Worm (Caenorhabditis elegans) whole organism, midembryonic: ENCODE results near the gene cids-1.

Experiments used
- T22C8.4 ChIP-seq: fragments of 200-800 bp; sonication (Bioruptor generic); IDR thresholded peaks from 2 replicates; pipeline ENCODE4 v1.3.6; 2022; ENCODE audit warnings: missing genetic modification characterization, missing compliant biosample characterization
- cog-1 ChIP-seq: sonication (generic microtip); optimal IDR thresholded peaks from 2 replicates; lab custom pipeline; 2016; ENCODE audit warnings: missing genetic modification characterization, missing compliant biosample characterization
- flt-1 ChIP-seq: fragments of 200-800 bp; sonication (Bioruptor generic); IDR thresholded peaks from 2 replicates; pipeline ENCODE4 v1.3.6; 2022; ENCODE audit warnings: missing genetic modification characterization, missing compliant biosample characterization
- klf-2 ChIP-seq: fragments of 200-800 bp; sonication (Bioruptor generic); conservative IDR thresholded peaks from 2 replicates; pipeline ENCODE4 v1.3.6; 2022; ENCODE audit warnings: missing genetic modification reagents, missing genetic modification characterization, missing compliant biosample characterization
- med-1 ChIP-seq: sonication (generic microtip); optimal IDR thresholded peaks from 2 replicates; lab custom pipeline; 2017; ENCODE audit warnings: missing genetic modification characterization, mild to moderate bottlenecking, missing compliant biosample characterization, antibody characterized with exemption, missing genetic modification reagents; ENCODE audit not compliant: insufficient read depth
- ref-1 ChIP-seq: fragments of 200-800 bp; sonication (Bioruptor generic); conservative IDR thresholded peaks from 2 replicates; pipeline ENCODE4 v1.3.6; 2022; ENCODE audit warnings: missing genetic modification reagents, missing genetic modification characterization, missing compliant biosample characterization
- tab-1 ChIP-seq: fragments of 200-800 bp; sonication (Bioruptor generic); IDR thresholded peaks from 2 replicates; pipeline ENCODE4 v1.3.6; 2022; ENCODE audit warnings: missing genetic modification characterization, missing compliant biosample characterization
- ztf-23 ChIP-seq: fragments of 200-800 bp; sonication (Bioruptor generic); IDR thresholded peaks from 2 replicates; pipeline ENCODE4 v1.3.6; 2022; ENCODE audit warnings: missing genetic modification reagents, missing genetic modification characterization, missing compliant biosample characterization
- ztf-29 ChIP-seq: fragments of 200-800 bp; sonication (Bioruptor generic); IDR thresholded peaks from 2 replicates; pipeline ENCODE4 v1.3.6; 2022; ENCODE audit warnings: missing genetic modification reagents, missing genetic modification characterization, missing compliant biosample characterization

cids-1 gene

ce11 chrIII:8244052-8244451, at the start of gene cids-1, which contains the start of gene pbs-6:
Gene cids-1 (plus strand): TSS chrIII:8244445.
Gene pbs-6 (minus strand): TSS chrIII:8244092.
- no peak for TF ChIP-seq flt-1 (GFP tag; lab: Robert Waterston, UW)
- TF ChIP-seq klf-2 (GFP tag; lab: Robert Waterston, UW): no peak
- TF ChIP-seq ref-1: no peak
- TF ChIP-seq tab-1 (GFP tag; lab: Robert Waterston, UW): no peak
- TF ChIP-seq med-1 (GFP tag; lab: Kevin White, UChicago): no peak
- TF ChIP-seq ztf-23 (GFP tag; lab: Robert Waterston, UW): no peak
- no peak for TF ChIP-seq ztf-29 (GFP tag; lab: Robert Waterston, UW)
- TF ChIP-seq T22C8.4 (GFP tag; lab: Robert Waterston, UW): no peak
- TF ChIP-seq cog-1 (tag; lab: Kevin White, UChicago): no peak

- TF ChIP-seq flt-1 (GFP tag; lab: Robert Waterston, UW) (no peak), T22C8.4 (GFP tag; lab: Robert Waterston, UW) (no peak)
These were observed 45.2 kb upstream of the cids-1 start for ce11 chrIII:8199060-8199459.

- TF ChIP-seq tab-1 (GFP tag; lab: Robert Waterston, UW): no peak
- TF ChIP-seq ztf-29 (GFP tag; lab: Robert Waterston, UW): no peak
- TF ChIP-seq flt-1 (GFP tag; lab: Robert Waterston, UW): no peak
- TF ChIP-seq med-1 (GFP tag; lab: Kevin White, UChicago): no peak
- no peak for TF ChIP-seq ztf-23 (GFP tag; lab: Robert Waterston, UW)
- TF ChIP-seq cog-1 (tag; lab: Kevin White, UChicago): no peak
- no peak for TF ChIP-seq T22C8.4 (GFP tag; lab: Robert Waterston, UW)
- no peak for TF ChIP-seq klf-2 (GFP tag; lab: Robert Waterston, UW)
- no peak for TF ChIP-seq ref-1
These were observed 43.1 kb upstream of the cids-1 start, which contains the start of gene unc-36 for ce11 chrIII:8201117-8201516. Gene unc-36 (minus strand): TSS chrIII:8201217.

- TF ChIP-seq klf-2 (GFP tag; lab: Robert Waterston, UW) (no peak), med-1 (GFP tag; lab: Kevin White, UChicago) (no peak), ztf-29 (GFP tag; lab: Robert Waterston, UW) (no peak), ref-1 (no peak), T22C8.4 (GFP tag; lab: Robert Waterston, UW) (no peak), cog-1 (tag; lab: Kevin White, UChicago) (no peak), ztf-23 (GFP tag; lab: Robert Waterston, UW) (no peak), tab-1 (GFP tag; lab: Robert Waterston, UW) (no peak), flt-1 (GFP tag; lab: Robert Waterston, UW) (no peak)
These were observed 42.5 kb upstream of the cids-1 start for ce11 chrIII:8201760-8202159.

- TF ChIP-seq klf-2 (GFP tag; lab: Robert Waterston, UW): no peak
- no peak for TF ChIP-seq ztf-29 (GFP tag; lab: Robert Waterston, UW)
- no peak for TF ChIP-seq flt-1 (GFP tag; lab: Robert Waterston, UW)
- no peak for TF ChIP-seq cog-1 (tag; lab: Kevin White, UChicago)
- no peak for TF ChIP-seq ztf-23 (GFP tag; lab: Robert Waterston, UW)
- no peak for TF ChIP-seq ref-1
- no peak for TF ChIP-seq tab-1 (GFP tag; lab: Robert Waterston, UW)
- no peak for TF ChIP-seq med-1 (GFP tag; lab: Kevin White, UChicago)
- no peak for TF ChIP-seq T22C8.4 (GFP tag; lab: Robert Waterston, UW)
These were observed 41.5 kb upstream of the cids-1 start, which contains the start of gene snb-5 for ce11 chrIII:8202754-8203153. Gene snb-5 (plus strand): TSS chrIII:8203054.

ce11 chrIII:8209775-8210174, 34.5 kb upstream of the cids-1 start, which contains the start of gene C30A5.10:
Gene C30A5.10 (minus strand): TSS chrIII:8209875.
- TF ChIP-seq tab-1 (GFP tag; lab: Robert Waterston, UW): no peak
- TF ChIP-seq ztf-23 (GFP tag; lab: Robert Waterston, UW): no peak
- TF ChIP-seq med-1 (GFP tag; lab: Kevin White, UChicago): no peak

ce11 chrIII:8211562-8211961, 32.7 kb upstream of the cids-1 start:
- no peak for TF ChIP-seq ztf-29 (GFP tag; lab: Robert Waterston, UW)
- TF ChIP-seq ztf-23 (GFP tag; lab: Robert Waterston, UW): no peak
- TF ChIP-seq cog-1 (tag; lab: Kevin White, UChicago): no peak
- TF ChIP-seq klf-2 (GFP tag; lab: Robert Waterston, UW): no peak

ce11 chrIII:8216224-8216623, 28.0 kb upstream of the cids-1 start, which contains the start of gene unc-86:
Gene unc-86 (minus strand): TSS chrIII:8216336.
- TF ChIP-seq flt-1 (GFP tag; lab: Robert Waterston, UW): no peak
- no peak for TF ChIP-seq tab-1 (GFP tag; lab: Robert Waterston, UW)
- TF ChIP-seq ztf-29 (GFP tag; lab: Robert Waterston, UW): no peak
- TF ChIP-seq med-1 (GFP tag; lab: Kevin White, UChicago): no peak
- no peak for TF ChIP-seq ref-1
- TF ChIP-seq cog-1 (tag; lab: Kevin White, UChicago): no peak
- no peak for TF ChIP-seq ztf-23 (GFP tag; lab: Robert Waterston, UW)
- no peak for TF ChIP-seq T22C8.4 (GFP tag; lab: Robert Waterston, UW)
- no peak for TF ChIP-seq klf-2 (GFP tag; lab: Robert Waterston, UW)

ce11 chrIII:8217919-8218318, 26.3 kb upstream of the cids-1 start, which contains the start of gene C30A5.16:
Gene C30A5.16 (plus strand): TSS chrIII:8218219.
- TF ChIP-seq med-1 (GFP tag; lab: Kevin White, UChicago): no peak
- TF ChIP-seq ztf-29 (GFP tag; lab: Robert Waterston, UW): no peak
- no peak for TF ChIP-seq klf-2 (GFP tag; lab: Robert Waterston, UW)
- TF ChIP-seq ztf-23 (GFP tag; lab: Robert Waterston, UW): no peak
- TF ChIP-seq T22C8.4 (GFP tag; lab: Robert Waterston, UW): no peak
- TF ChIP-seq cog-1 (tag; lab: Kevin White, UChicago): no peak

- TF ChIP-seq tab-1 (GFP tag; lab: Robert Waterston, UW): no peak
- no peak for TF ChIP-seq med-1 (GFP tag; lab: Kevin White, UChicago)
- TF ChIP-seq cog-1 (tag; lab: Kevin White, UChicago): no peak
- no peak for TF ChIP-seq ztf-29 (GFP tag; lab: Robert Waterston, UW)
- TF ChIP-seq flt-1 (GFP tag; lab: Robert Waterston, UW): no peak
- TF ChIP-seq klf-2 (GFP tag; lab: Robert Waterston, UW): no peak
These were observed 24.2 kb upstream of the cids-1 start for ce11 chrIII:8220081-8220480.
